Worm (Caenorhabditis elegans): ENCODE results near the gene hrde-1.

- TF ChIP-seq hnd-1 (tag; optimal IDR thresholded peaks at IDR 0.05) (no peak), tbx-11 (GFP tag; IDR thresholded peaks at IDR 0.05) (no peak), ama-1 (optimal IDR thresholded peaks at IDR 0.05) (no peak), scrt-1 (GFP tag; IDR thresholded peaks at IDR 0.05) (no peak)
Measured at ce11 chrIII:4123900-4124299, 52.1 kb downstream of the hrde-1 start.
